Fruit fly (Drosophila melanogaster) whole organism, embryonic: ENCODE results near the gene Vm26Ac.

Experiments
- Abd-B ChIP-seq: fragments of 200-800 bp; sonication (Bioruptor generic); optimal IDR thresholded peaks from 2 replicates; lab custom pipeline; 2018; ENCODE audit warnings: missing biosample characterization, mild to moderate bottlenecking, missing genetic modification characterization, moderate library complexity
- Awh ChIP-seq: fragments of 200-800 bp; sonication (Bioruptor generic); IDR thresholded peaks from 2 replicates; pipeline ENCODE4, ENCODE4 v1.3.6; 2022; ENCODE audit warnings: missing biosample characterization, missing genetic modification characterization
- BEAF-32 ChIP-seq: fragments of 200-800 bp; sonication (Bioruptor generic); optimal IDR thresholded peaks from 3 replicates; lab custom pipeline; 2017; ENCODE audit warnings: missing biosample characterization, missing genetic modification characterization, mild to moderate bottlenecking, moderate library complexity, missing genetic modification reagents
- Bgb ChIP-seq: fragments of 200-800 bp; sonication (Bioruptor generic); IDR thresholded peaks from 2 replicates; pipeline ENCODE4 v1.3.6; 2022; ENCODE audit warnings: missing biosample characterization, missing genetic modification characterization; ENCODE audit not compliant: partially characterized antibody
- C15 ChIP-seq: fragments of 200-800 bp; sonication (Bioruptor generic); IDR thresholded peaks from 3 replicates; pipeline ENCODE4 v1.3.6; 2022; ENCODE audit warnings: missing biosample characterization, missing genetic modification characterization
- CG11085 ChIP-seq: fragments of 200-800 bp; sonication (Bioruptor generic); IDR thresholded peaks from 2 replicates; pipeline ENCODE4 v1.3.6; 2022; ENCODE audit warnings: missing biosample characterization, missing genetic modification characterization
- CG11398 ChIP-seq: fragments of 200-800 bp; sonication (Bioruptor generic); optimal IDR thresholded peaks from 2 replicates; lab custom pipeline; 2016; ENCODE audit warnings: missing biosample characterization, missing genetic modification characterization
- CG11504 ChIP-seq: fragments of 200-800 bp; sonication (Bioruptor generic); optimal IDR thresholded peaks from 3 replicates; lab custom pipeline; 2019; ENCODE audit warnings: missing biosample characterization, mild to moderate bottlenecking, missing genetic modification characterization, moderate library complexity
- CG11560 ChIP-seq: fragments of 200-800 bp; sonication (Bioruptor generic); IDR thresholded peaks from 3 replicates; pipeline ENCODE4 v1.3.6; 2022; ENCODE audit warnings: missing biosample characterization, missing genetic modification characterization
- CG13424 ChIP-seq: fragments of 200-800 bp; sonication (Bioruptor generic); optimal IDR thresholded peaks from 2 replicates; lab custom pipeline; 2019; ENCODE audit warnings: missing biosample characterization, mild to moderate bottlenecking, missing genetic modification characterization, moderate library complexity
- CG13894 ChIP-seq: fragments of 200-800 bp; sonication (Bioruptor generic); optimal IDR thresholded peaks from 3 replicates; lab custom pipeline; 2018; ENCODE audit warnings: missing biosample characterization, mild to moderate bottlenecking, missing genetic modification characterization, moderate library complexity
- CG14860 ChIP-seq: fragments of 200-800 bp; sonication (Bioruptor generic); IDR thresholded peaks from 3 replicates; pipeline ENCODE4 v1.3.6; 2022; ENCODE audit warnings: missing biosample characterization, missing genetic modification characterization; ENCODE audit not compliant: partially characterized antibody
- CG1529 ChIP-seq: fragments of 200-800 bp; sonication (Bioruptor generic); optimal IDR thresholded peaks from 3 replicates; lab custom pipeline; 2018; ENCODE audit warnings: missing biosample characterization, missing genetic modification characterization
- CG15479 ChIP-seq: fragments of 200-800 bp; sonication (Bioruptor generic); optimal IDR thresholded peaks from 3 replicates; lab custom pipeline; 2019; ENCODE audit warnings: missing biosample characterization, mild to moderate bottlenecking, missing genetic modification characterization, moderate library complexity
- CG1832 ChIP-seq: fragments of 200-800 bp; sonication (Bioruptor generic); optimal IDR thresholded peaks from 2 replicates; lab custom pipeline; 2017; ENCODE audit warnings: missing biosample characterization, mild to moderate bottlenecking, missing genetic modification characterization, inconsistent platforms
- CG2120 ChIP-seq: fragments of 200-800 bp; sonication (Bioruptor generic); optimal IDR thresholded peaks from 3 replicates; lab custom pipeline; 2016; ENCODE audit warnings: missing biosample characterization, missing genetic modification characterization
- CG2199 ChIP-seq: fragments of 200-800 bp; sonication (Bioruptor generic); IDR thresholded peaks from 3 replicates; pipeline ENCODE4 v1.3.6; 2022; ENCODE audit warnings: missing biosample characterization, missing genetic modification characterization
- CG4404 ChIP-seq: fragments of 200-800 bp; sonication (Bioruptor generic); IDR thresholded peaks from 2 replicates; pipeline ENCODE4 v1.3.6; 2022; ENCODE audit warnings: missing biosample characterization, missing genetic modification characterization
- CG5245 ChIP-seq: fragments of 200-800 bp; sonication (Bioruptor generic); optimal IDR thresholded peaks from 3 replicates; lab custom pipeline; 2016; ENCODE audit warnings: missing biosample characterization, missing genetic modification characterization
- CG6175 ChIP-seq: fragments of 200-800 bp; sonication (Bioruptor generic); IDR thresholded peaks from 3 replicates; pipeline ENCODE4 v1.3.6; 2022; ENCODE audit warnings: missing biosample characterization, missing genetic modification characterization
- CG7372 ChIP-seq: fragments of 200-800 bp; sonication (Bioruptor generic); IDR thresholded peaks from 2 replicates; pipeline ENCODE4 v1.3.6; 2022; ENCODE audit warnings: missing biosample characterization, missing genetic modification characterization
- CG8359 ChIP-seq: fragments of 200-800 bp; sonication (Bioruptor generic); optimal IDR thresholded peaks from 2 replicates; lab custom pipeline; 2017; ENCODE audit warnings: missing biosample characterization, mild to moderate bottlenecking, missing genetic modification characterization, borderline replicate concordance
- CG8944 ChIP-seq: fragments of 200-800 bp; sonication (Bioruptor generic); optimal IDR thresholded peaks from 3 replicates; lab custom pipeline; 2016; ENCODE audit warnings: missing biosample characterization, missing genetic modification characterization
- CG9609 ChIP-seq: fragments of 200-800 bp; sonication (Bioruptor generic); optimal IDR thresholded peaks from 3 replicates; lab custom pipeline; 2016; ENCODE audit warnings: missing biosample characterization, missing genetic modification characterization
- CkIIα-i1 ChIP-seq: fragments of 200-800 bp; sonication (Bioruptor generic); IDR thresholded peaks from 2 replicates; pipeline ENCODE4 v1.3.6; 2022; ENCODE audit warnings: missing biosample characterization, missing genetic modification characterization
- Hmx ChIP-seq: fragments of 200-800 bp; sonication (Bioruptor generic); optimal IDR thresholded peaks from 2 replicates; lab custom pipeline; 2016; ENCODE audit warnings: missing biosample characterization, missing genetic modification characterization
- Hr51 ChIP-seq, 2 experiments: fragments of 200-800 bp; sonication (Bioruptor generic); optimal IDR thresholded peaks; 2 replicates in 1 of 2; 3 replicates in 1 of 2; lab custom pipeline; 2016 to 2018; ENCODE audit warnings: missing biosample characterization in 2 of 2, missing genetic modification characterization in 2 of 2, mild to moderate bottlenecking in 1 of 2, moderate library complexity in 1 of 2
- MESR4 ChIP-seq: fragments of 200-800 bp; sonication (Bioruptor generic); optimal IDR thresholded peaks from 2 replicates; lab custom pipeline; 2018; ENCODE audit warnings: missing biosample characterization, mild to moderate bottlenecking, missing genetic modification characterization, moderate library complexity
- Mad ChIP-seq: fragments of 200-800 bp; sonication (Bioruptor generic); optimal IDR thresholded peaks from 2 replicates; lab custom pipeline; 2016; ENCODE audit warnings: missing biosample characterization, missing genetic modification characterization
- Sry-δ ChIP-seq: fragments of 200-800 bp; sonication (Bioruptor generic); optimal IDR thresholded peaks from 2 replicates; lab custom pipeline; 2016; ENCODE audit warnings: missing biosample characterization, missing genetic modification characterization
- Vsx1 ChIP-seq: fragments of 200-800 bp; sonication (Bioruptor generic); optimal IDR thresholded peaks from 2 replicates; lab custom pipeline; 2017; ENCODE audit warnings: missing biosample characterization, mild to moderate bottlenecking, missing genetic modification characterization, missing genetic modification reagents
- corto ChIP-seq: fragments of 200-800 bp; sonication (Bioruptor generic); optimal IDR thresholded peaks from 2 replicates; lab custom pipeline; 2016; ENCODE audit warnings: missing biosample characterization, mild to moderate bottlenecking, missing genetic modification characterization, moderate library complexity
- crp ChIP-seq, 2 experiments: fragments of 200-800 bp; sonication (Bioruptor generic); optimal IDR thresholded peaks; 2 replicates in 1 of 2; 3 replicates in 1 of 2; lab custom pipeline; 2017; ENCODE audit warnings: missing biosample characterization in 2 of 2, missing genetic modification characterization in 2 of 2, mild to moderate bottlenecking in 1 of 2, moderate library complexity in 1 of 2
- dan ChIP-seq: fragments of 200-800 bp; sonication (Bioruptor generic); IDR thresholded peaks from 2 replicates; pipeline ENCODE4 v1.3.6; 2022; ENCODE audit warnings: missing biosample characterization, missing genetic modification characterization
- dimm ChIP-seq: fragments of 200-800 bp; sonication (Bioruptor generic); IDR thresholded peaks from 2 replicates; pipeline ENCODE4 v1.3.6; 2022; ENCODE audit warnings: missing biosample characterization, missing genetic modification characterization
- dmrt99B ChIP-seq: fragments of 200-800 bp; sonication (Bioruptor generic); optimal IDR thresholded peaks from 2 replicates; lab custom pipeline; 2018; ENCODE audit warnings: missing biosample characterization, mild to moderate bottlenecking, missing genetic modification characterization, moderate library complexity
- grn ChIP-seq: fragments of 200-800 bp; sonication (Bioruptor generic); optimal IDR thresholded peaks from 3 replicates; lab custom pipeline; 2017; ENCODE audit warnings: missing biosample characterization, missing genetic modification characterization
- jigr1 ChIP-seq: fragments of 200-800 bp; sonication (Bioruptor generic); IDR thresholded peaks from 3 replicates; pipeline ENCODE4 v1.3.6; 2022; ENCODE audit warnings: missing biosample characterization, missing genetic modification characterization
- lbe ChIP-seq: fragments of 200-800 bp; sonication (Bioruptor generic); optimal IDR thresholded peaks from 2 replicates; lab custom pipeline; 2016; ENCODE audit warnings: missing biosample characterization, mild to moderate bottlenecking, missing genetic modification characterization
- nmo ChIP-seq: fragments of 200-800 bp; sonication (Bioruptor generic); optimal IDR thresholded peaks from 2 replicates; lab custom pipeline; 2018; ENCODE audit warnings: missing biosample characterization, mild to moderate bottlenecking, missing genetic modification characterization, moderate library complexity
- org-1 ChIP-seq: fragments of 200-800 bp; sonication (Bioruptor generic); optimal IDR thresholded peaks from 2 replicates; lab custom pipeline; 2017; ENCODE audit warnings: missing biosample characterization, missing genetic modification characterization
- otp ChIP-seq: fragments of 200-800 bp; sonication (Bioruptor generic); IDR thresholded peaks from 3 replicates; pipeline ENCODE4, ENCODE4 v1.3.6; 2022; ENCODE audit warnings: missing biosample characterization, missing genetic modification characterization
- pb ChIP-seq: fragments of 200-800 bp; sonication (Bioruptor generic); optimal IDR thresholded peaks from 3 replicates; lab custom pipeline; 2016; ENCODE audit warnings: missing biosample characterization, missing genetic modification characterization
- row ChIP-seq: fragments of 200-800 bp; sonication (Bioruptor generic); IDR thresholded peaks from 3 replicates; pipeline ENCODE4 v1.3.6; 2022; ENCODE audit warnings: missing biosample characterization, missing genetic modification characterization
- slp2 ChIP-seq: fragments of 200-800 bp; sonication (Bioruptor generic); optimal IDR thresholded peaks from 2 replicates; lab custom pipeline; 2016; ENCODE audit warnings: missing biosample characterization, missing genetic modification characterization
- sna ChIP-seq: fragments of 200-800 bp; sonication (Bioruptor generic); IDR thresholded peaks from 2 replicates; pipeline ENCODE4 v1.3.6; 2022; ENCODE audit warnings: missing biosample characterization, missing genetic modification characterization; ENCODE audit not compliant: partially characterized antibody
- tin ChIP-seq: fragments of 200-800 bp; sonication (Bioruptor generic); optimal IDR thresholded peaks from 3 replicates; lab custom pipeline; 2016; ENCODE audit warnings: missing biosample characterization, missing genetic modification characterization
- trem ChIP-seq: fragments of 200-800 bp; optimal IDR thresholded peaks from 3 replicates; lab custom pipeline; 2019; ENCODE audit warnings: missing biosample characterization, mild to moderate bottlenecking, missing genetic modification characterization, moderate library complexity
- tx ChIP-seq: fragments of 200-800 bp; sonication (Bioruptor generic); optimal IDR thresholded peaks from 2 replicates; lab custom pipeline; 2016; ENCODE audit warnings: missing biosample characterization, missing genetic modification characterization
- vnd ChIP-seq: fragments of 200-800 bp; sonication (Bioruptor generic); IDR thresholded peaks from 3 replicates; pipeline ENCODE4 v1.3.6; 2022; ENCODE audit warnings: missing biosample characterization, missing genetic modification characterization; ENCODE audit not compliant: partially characterized antibody
- zen2 ChIP-seq: fragments of 200-800 bp; sonication (Bioruptor generic); IDR thresholded peaks from 3 replicates; pipeline ENCODE4 v1.3.6; 2022; ENCODE audit warnings: missing biosample characterization, missing genetic modification characterization; ENCODE audit not compliant: partially characterized antibody

The Vm26Ac gene

DNA sequence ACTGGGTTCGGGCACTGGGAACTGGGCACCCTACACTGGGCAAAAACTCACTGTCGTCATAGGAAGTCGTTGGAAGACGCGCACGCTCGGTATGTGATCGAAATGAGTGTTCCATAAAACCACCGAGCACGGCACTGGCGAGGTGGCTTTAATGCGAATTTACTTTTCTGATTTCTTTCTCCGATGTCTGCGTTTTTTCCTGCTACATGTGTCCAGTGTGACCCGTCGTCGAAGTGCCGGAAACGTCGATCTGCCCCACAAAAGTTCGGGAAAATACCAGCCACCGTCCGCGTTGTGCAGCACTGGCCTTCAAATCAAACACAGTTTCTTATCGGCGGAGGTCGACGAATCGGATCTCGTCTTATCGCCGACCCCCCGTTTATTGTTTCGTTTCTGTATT, 40.8 kb upstream of the Vm26Ac start, which contains the start of gene Kdm5 (continued):
- TF ChIP-seq CG5245 (no peak), otp (GFP tag; lab: Robert Waterston, UW) (no peak), row (GFP tag; lab: Robert Waterston, UW) (peak; percentile 44), zen2 (GFP tag; lab: Robert Waterston, UW) (no peak), CG2120 (peak; percentile 61), CG13424 (tag; lab: Kevin White, UChicago) (no peak), CG11398 (GFP tag; lab: Kevin White, UChicago) (peak; percentile 6), CG8944 (GFP tag; lab: Kevin White, UChicago) (peak; percentile 23), nmo (GFP tag; lab: Kevin White, UChicago) (peak; percentile 25), CG1529 (GFP tag; lab: Kevin White, UChicago) (no peak), sna (GFP tag; lab: Robert Waterston, UW) (no peak), Sry-δ (GFP tag; lab: Kevin White, UChicago) (peak; percentile 37), Awh (GFP tag; lab: Robert Waterston, UW) (no peak), dimm (GFP tag; lab: Robert Waterston, UW) (no peak), CG6175 (GFP tag; lab: Robert Waterston, UW) (no peak), lbe (GFP tag; lab: Kevin White, UChicago) (no peak), CkIIα-i1 (GFP tag; lab: Robert Waterston, UW) (no peak), Hmx (GFP tag; lab: Kevin White, UChicago) (no peak), BEAF-32 (GFP tag; lab: Kevin White, UChicago) (peak; percentile 43), CG15479 (GFP tag; lab: Kevin White, UChicago) (no peak), trem (tag; lab: Kevin White, UChicago) (peak; percentile 35), Abd-B (GFP tag; lab: Kevin White, UChicago) (no peak), tx (GFP tag; lab: Kevin White, UChicago) (peak; percentile 11), vnd (GFP tag; lab: Robert Waterston, UW) (no peak), CG4404 (GFP tag; lab: Robert Waterston, UW) (peak; percentile 38; the same call in 1 of the 2 replicates), tin (peak; percentile 30), crp (GFP tag; optimal IDR thresholded peaks at IDR 0.05; lab: Kevin White, UChicago) (peak in 1 of 2 experiments; percentile 12), jigr1 (GFP tag; lab: Robert Waterston, UW) (no peak), Hr51 (GFP tag; optimal IDR thresholded peaks at IDR 0.05; lab: Kevin White, UChicago) (peak in 1 of 2 experiments; percentile 2), C15 (GFP tag; lab: Robert Waterston, UW) (no peak), corto (GFP tag; lab: Kevin White, UChicago) (no peak), slp2 (GFP tag; lab: Kevin White, UChicago) (no peak), CG11560 (tag; lab: Robert Waterston, UW) (no peak), Bgb (peak; percentile 32; the same call in 1 of the 2 replicates), CG1832 (no peak), MESR4 (GFP tag; lab: Kevin White, UChicago) (peak; percentile 91), CG13894 (tag; lab: Kevin White, UChicago) (no peak), CG9609 (GFP tag; lab: Kevin White, UChicago) (peak; percentile 54), pb (GFP tag; lab: Kevin White, UChicago) (peak; percentile 46), CG11085 (GFP tag; lab: Robert Waterston, UW) (no peak), CG8359 (GFP tag; lab: Kevin White, UChicago) (peak; percentile 16), org-1 (no peak), dmrt99B (tag; lab: Kevin White, UChicago) (no peak), dan (GFP tag; lab: Robert Waterston, UW) (no peak), CG14860 (GFP tag; lab: Robert Waterston, UW) (no peak), Vsx1 (GFP tag; lab: Kevin White, UChicago) (peak; percentile 48), grn (GFP tag; lab: Kevin White, UChicago) (peak; percentile 90), CG7372 (GFP tag; lab: Robert Waterston, UW) (no peak), Mad (GFP tag; lab: Kevin White, UChicago) (no peak), CG2199 (GFP tag; lab: Robert Waterston, UW) (0 out of 3 replicates have a peak, but pooled peaks have one; percentile 49), CG11504 (tag; lab: Kevin White, UChicago) (peak; percentile 37)
